Fruit fly (Drosophila melanogaster): ENCODE data around the gene Hf.

- TF ChIP-seq brk (GFP tag; optimal IDR thresholded peaks at IDR 0.05): no peak
- no peak for TF ChIP-seq Dfd (GFP tag; optimal IDR thresholded peaks at IDR 0.05)
- no peak for TF ChIP-seq pan (optimal IDR thresholded peaks at IDR 0.05)
- no peak for TF ChIP-seq Rel (GFP tag; optimal IDR thresholded peaks at IDR 0.05)
- no peak for TF ChIP-seq Rel (tag; optimal IDR thresholded peaks at IDR 0.05)
- no peak for TF ChIP-seq fru (GFP tag; optimal IDR thresholded peaks at IDR 0.05)
Observed at dm6 chr2L:19947992-19948524, 19.4 kb downstream of the Hf start.

Data from whole organism, wandering third instar larva.